Worm (Caenorhabditis elegans) whole organism, late embryonic: ENCODE results near the gene rgs-7.
A peak's percentile ranks its signal among the peaks of the same experiment; 100 is the strongest.

Experiments
- F13H6.1 ChIP-seq: sonication (generic microtip); optimal IDR thresholded peaks from 2 replicates; lab custom pipeline; 2016; ENCODE audit warnings: missing genetic modification characterization, missing compliant biosample characterization
- K02D7.2 ChIP-seq: sonication (generic microtip); optimal IDR thresholded peaks from 2 replicates; lab custom pipeline; 2017; ENCODE audit warnings: mild to moderate bottlenecking, missing genetic modification characterization, missing compliant biosample characterization
- Y22D7AL.16 ChIP-seq: sonication (generic microtip); optimal IDR thresholded peaks from 2 replicates; lab custom pipeline; 2016; ENCODE audit warnings: missing genetic modification characterization, missing compliant biosample characterization
- ceh-14 ChIP-seq: sonication (generic microtip); optimal IDR thresholded peaks from 2 replicates; lab custom pipeline; 2016; ENCODE audit warnings: missing genotype, missing genetic modification characterization, missing compliant biosample characterization
- ceh-18 ChIP-seq: sonication (generic microtip); optimal IDR thresholded peaks from 2 replicates; lab custom pipeline; 2016; ENCODE audit warnings: missing genetic modification characterization, missing compliant biosample characterization
- ceh-19 ChIP-seq: fragments of 200-800 bp; sonication (Bioruptor generic); optimal IDR thresholded peaks from 2 replicates; lab custom pipeline; 2018; ENCODE audit warnings: mild to moderate bottlenecking, missing genetic modification characterization, missing compliant biosample characterization
- ceh-22 ChIP-seq: sonication (generic microtip); optimal IDR thresholded peaks from 2 replicates; lab custom pipeline; 2017; ENCODE audit warnings: missing biosample characterization, missing genetic modification characterization
- ceh-24 ChIP-seq: sonication (generic microtip); optimal IDR thresholded peaks from 2 replicates; lab custom pipeline; 2016; ENCODE audit warnings: mild to moderate bottlenecking, missing genetic modification characterization, missing compliant biosample characterization
- ceh-34 ChIP-seq: sonication (generic microtip); optimal IDR thresholded peaks from 2 replicates; lab custom pipeline; 2016; ENCODE audit warnings: mild to moderate bottlenecking, missing genetic modification characterization, missing compliant biosample characterization
- ceh-45 ChIP-seq: fragments of 200-800 bp; sonication (Bioruptor generic); IDR thresholded peaks from 2 replicates; pipeline ENCODE4 v1.3.6; 2022; ENCODE audit warnings: missing genetic modification reagents, missing genetic modification characterization, missing compliant biosample characterization
- ceh-48 ChIP-seq: sonication (generic microtip); optimal IDR thresholded peaks from 2 replicates; lab custom pipeline; 2016; ENCODE audit warnings: missing genetic modification characterization, inconsistent platforms, missing compliant biosample characterization
- ceh-6 ChIP-seq: fragments of 200-800 bp; sonication (Bioruptor generic); optimal IDR thresholded peaks from 2 replicates; lab custom pipeline; 2018; ENCODE audit warnings: mild to moderate bottlenecking, missing genetic modification characterization, missing compliant biosample characterization
- che-1 ChIP-seq: sonication (generic microtip); optimal IDR thresholded peaks from 2 replicates; lab custom pipeline; 2016; ENCODE audit warnings: mild to moderate bottlenecking, missing genetic modification characterization, missing compliant biosample characterization
- elt-2 ChIP-seq: sonication (generic microtip); optimal IDR thresholded peaks from 2 replicates; lab custom pipeline; 2016; ENCODE audit warnings: missing genetic modification reagents, missing genetic modification characterization, missing compliant biosample characterization
- elt-4 ChIP-seq: sonication (generic microtip); optimal IDR thresholded peaks from 2 replicates; lab custom pipeline; 2016; ENCODE audit warnings: missing genetic modification characterization, missing compliant biosample characterization
- fkh-6 ChIP-seq: sonication (generic microtip); optimal IDR thresholded peaks from 2 replicates; lab custom pipeline; 2016; ENCODE audit warnings: missing genetic modification characterization, missing compliant biosample characterization
- gmeb-2 ChIP-seq: sonication (generic microtip); optimal IDR thresholded peaks from 2 replicates; lab custom pipeline; 2016; ENCODE audit warnings: missing genetic modification characterization, inconsistent platforms, missing compliant biosample characterization
- hlh-15 ChIP-seq: sonication (generic microtip); optimal IDR thresholded peaks from 2 replicates; lab custom pipeline; 2016; ENCODE audit warnings: missing genetic modification characterization, missing compliant biosample characterization
- lin-11 ChIP-seq: fragments of 200-800 bp; sonication (Bioruptor generic); optimal IDR thresholded peaks from 2 replicates; lab custom pipeline; 2018; ENCODE audit warnings: mild to moderate bottlenecking, missing genetic modification characterization, missing compliant biosample characterization
- madf-2 ChIP-seq: sonication (generic microtip); optimal IDR thresholded peaks from 2 replicates; lab custom pipeline; 2017; ENCODE audit warnings: missing genetic modification characterization, missing compliant biosample characterization
- mec-3 ChIP-seq: sonication (generic microtip); optimal IDR thresholded peaks from 2 replicates; lab custom pipeline; 2016; ENCODE audit warnings: borderline replicate concordance, missing genetic modification characterization, missing compliant biosample characterization
- nhr-11 ChIP-seq: fragments of 150-350 bp; optimal IDR thresholded peaks from 2 replicates; lab custom pipeline; 2014; ENCODE audit warnings: missing biosample characterization, missing genetic modification characterization
- npax-4 ChIP-seq: sonication (generic microtip); optimal IDR thresholded peaks from 2 replicates; lab custom pipeline; 2016; ENCODE audit warnings: missing genetic modification characterization, missing compliant biosample characterization
- odd-2 ChIP-seq: sonication (generic microtip); optimal IDR thresholded peaks from 2 replicates; lab custom pipeline; 2017; ENCODE audit warnings: antibody characterized with exemption, mild to moderate bottlenecking, missing genetic modification characterization, missing compliant biosample characterization
- pax-1 ChIP-seq: fragments of 150-350 bp; optimal IDR thresholded peaks from 2 replicates; lab custom pipeline; 2014; ENCODE audit warnings: missing biosample characterization, missing genetic modification characterization
- rnt-1 ChIP-seq: sonication (generic microtip); optimal IDR thresholded peaks from 2 replicates; lab custom pipeline; 2016; ENCODE audit warnings: missing genetic modification characterization, missing compliant biosample characterization
- sox-2 ChIP-seq: fragments of 200-800 bp; sonication (Bioruptor generic); IDR thresholded peaks from 2 replicates; pipeline ENCODE4 v1.3.6; 2022; ENCODE audit warnings: missing genetic modification reagents, missing genetic modification characterization, missing compliant biosample characterization
- tbx-7 ChIP-seq: sonication (generic microtip); optimal IDR thresholded peaks from 2 replicates; lab custom pipeline; 2016; ENCODE audit warnings: missing genotype, missing genetic modification characterization, missing compliant biosample characterization
- unc-42 ChIP-seq: sonication (generic microtip); optimal IDR thresholded peaks from 2 replicates; lab custom pipeline; 2016; ENCODE audit warnings: missing genotype, missing genetic modification characterization, missing compliant biosample characterization
- zip-5 ChIP-seq: sonication (generic microtip); optimal IDR thresholded peaks from 2 replicates; lab custom pipeline; 2016; ENCODE audit warnings: missing genetic modification characterization, missing compliant biosample characterization

rgs-7 gene

ce11 chrX:3505062-3505461, 37.3 kb upstream of the rgs-7 start:
- TF ChIP-seq elt-4 (tag; lab: Kevin White, UChicago), result no peak
- no peak for TF ChIP-seq fkh-6 (tag; lab: Kevin White, UChicago)
- no peak for TF ChIP-seq sox-2 (GFP tag; lab: Robert Waterston, UW)
- no peak for TF ChIP-seq madf-2
- TF ChIP-seq tbx-7 (tag; lab: Kevin White, UChicago), result no peak
- TF ChIP-seq nhr-11 (tag; lab: Kevin White, UChicago), result no peak
- TF ChIP-seq elt-2, result no peak
- TF ChIP-seq ceh-18 (tag; lab: Kevin White, UChicago), result no peak
- no peak for TF ChIP-seq ceh-14 (tag; lab: Kevin White, UChicago)

ce11 chrX:3506556-3506955, 35.8 kb upstream of the rgs-7 start:
- TF ChIP-seq mec-3 (tag; lab: Kevin White, UChicago), result no peak

ce11 chrX:3507214-3507613, 35.1 kb upstream of the rgs-7 start:
- TF ChIP-seq elt-2 (no peak), unc-42 (tag; lab: Kevin White, UChicago) (no peak), Y22D7AL.16 (tag; lab: Kevin White, UChicago) (no peak), lin-11 (tag; lab: Kevin White, UChicago) (no peak), nhr-11 (tag; lab: Kevin White, UChicago) (no peak)
- TF ChIP-seq, all 69 proteins: peak for 0

- TF ChIP-seq elt-2 (no peak), npax-4 (tag; lab: Kevin White, UChicago) (no peak), gmeb-2 (tag; lab: Kevin White, UChicago) (no peak), zip-5 (tag; lab: Kevin White, UChicago) (no peak), ceh-45 (GFP tag; lab: Robert Waterston, UW) (no peak), ceh-24 (tag; lab: Kevin White, UChicago) (no peak), elt-4 (tag; lab: Kevin White, UChicago) (no peak), ceh-6 (GFP tag; lab: Kevin White, UChicago) (no peak), pax-1 (tag; lab: Kevin White, UChicago) (no peak), hlh-15 (tag; lab: Kevin White, UChicago) (no peak), madf-2 (no peak), F13H6.1 (tag; lab: Kevin White, UChicago) (no peak), mec-3 (tag; lab: Kevin White, UChicago) (no peak), rnt-1 (tag; lab: Kevin White, UChicago) (no peak), fkh-6 (tag; lab: Kevin White, UChicago) (no peak), ceh-22 (no peak), K02D7.2 (tag; lab: Kevin White, UChicago) (no peak), odd-2 (tag; lab: Kevin White, UChicago) (no peak), ceh-34 (tag; lab: Kevin White, UChicago) (no peak)
These were observed 33.4 kb upstream of the rgs-7 start, which contains the start of gene sox-4 for ce11 chrX:3508906-3509305. Gene sox-4 (minus strand): TSS chrX:3509006.

ce11 chrX:3513715-3514114, 28.6 kb upstream of the rgs-7 start:
- TF ChIP-seq F13H6.1 (tag; lab: Kevin White, UChicago), result no peak
- TF ChIP-seq unc-42 (tag; lab: Kevin White, UChicago), result peak; percentile 67
- TF ChIP-seq, all 69 proteins: peak for 1

ce11 chrX:3517141-3517540, 25.2 kb upstream of the rgs-7 start:
- TF ChIP-seq unc-42 (tag; lab: Kevin White, UChicago), result no peak
- TF ChIP-seq ceh-19 (GFP tag; lab: Kevin White, UChicago), result no peak
- no peak for TF ChIP-seq ceh-48 (tag; lab: Kevin White, UChicago)
- TF ChIP-seq che-1 (tag; lab: Kevin White, UChicago), result no peak
- no peak for TF ChIP-seq ceh-6 (GFP tag; lab: Kevin White, UChicago)
